Worm (Caenorhabditis elegans) whole organism, early embryonic: ENCODE results near the gene ddo-3.

Experiments used
- B0310.2 ChIP-seq: sonication (generic microtip); optimal IDR thresholded peaks from 2 replicates; lab custom pipeline; 2016; ENCODE audit warnings: mild to moderate bottlenecking, missing genetic modification characterization, missing compliant biosample characterization
- F13C5.2 ChIP-seq: sonication (generic microtip); optimal IDR thresholded peaks from 2 replicates; lab custom pipeline; 2017; ENCODE audit warnings: mild to moderate bottlenecking, missing genetic modification characterization, inconsistent platforms, missing compliant biosample characterization
- aly-1 ChIP-seq: sonication (generic microtip); optimal IDR thresholded peaks from 2 replicates; lab custom pipeline; 2016; ENCODE audit warnings: missing genetic modification characterization, missing compliant biosample characterization
- ama-1 ChIP-seq: fragments of 150-350 bp; optimal IDR thresholded peaks from 2 replicates; lab custom pipeline; 2014
- ceh-13 ChIP-seq: fragments of 200-800 bp; sonication (Bioruptor generic); optimal IDR thresholded peaks from 2 replicates; lab custom pipeline; 2018; ENCODE audit warnings: mild to moderate bottlenecking, missing genetic modification characterization, missing compliant biosample characterization
- ceh-36 ChIP-seq: sonication (generic microtip); optimal IDR thresholded peaks from 2 replicates; lab custom pipeline; 2016; ENCODE audit warnings: missing genetic modification characterization, inconsistent platforms, missing compliant biosample characterization
- ets-7 ChIP-seq: sonication (generic microtip); optimal IDR thresholded peaks from 2 replicates; lab custom pipeline; 2016; ENCODE audit warnings: missing genotype, missing genetic modification characterization, missing compliant biosample characterization
- flt-1 ChIP-seq: fragments of 200-800 bp; sonication (Bioruptor generic); IDR thresholded peaks from 2 replicates; pipeline ENCODE4 v1.3.6; 2022; ENCODE audit warnings: missing genetic modification characterization, missing compliant biosample characterization
- hmg-4 ChIP-seq: fragments of 200-800 bp; sonication (Bioruptor generic); optimal IDR thresholded peaks from 2 replicates; lab custom pipeline; 2018; ENCODE audit warnings: mild to moderate bottlenecking, missing genetic modification characterization, missing compliant biosample characterization
- hnd-1 ChIP-seq: sonication (generic microtip); optimal IDR thresholded peaks from 2 replicates; lab custom pipeline; 2016; ENCODE audit warnings: missing genetic modification characterization, missing compliant biosample characterization
- pes-1 ChIP-seq: fragments of 200-800 bp; sonication (Bioruptor generic); IDR thresholded peaks from 2 replicates; pipeline ENCODE4 v1.3.6; 2022; ENCODE audit warnings: missing genetic modification reagents, missing genetic modification characterization, missing compliant biosample characterization
- scrt-1 ChIP-seq: fragments of 200-800 bp; sonication (Bioruptor generic); IDR thresholded peaks from 2 replicates; pipeline ENCODE4 v1.3.6; 2022; ENCODE audit warnings: missing genetic modification characterization, missing compliant biosample characterization
- sea-1 ChIP-seq: fragments of 200-800 bp; sonication (Bioruptor generic); conservative IDR thresholded peaks from 2 replicates; pipeline ENCODE4 v1.3.6; 2022; ENCODE audit warnings: missing genetic modification characterization, missing compliant biosample characterization
- tra-4 ChIP-seq: sonication (generic microtip); optimal IDR thresholded peaks from 2 replicates; lab custom pipeline; 2017; ENCODE audit warnings: missing genetic modification characterization, missing compliant biosample characterization

- TF ChIP-seq ets-7 (tag; lab: Kevin White, UChicago) (no peak), F13C5.2 (tag; lab: Kevin White, UChicago) (no peak), aly-1 (tag; lab: Kevin White, UChicago) (no peak), hnd-1 (tag; lab: Kevin White, UChicago) (no peak), ama-1 (lab: Kevin White, UChicago) (no peak), tra-4 (tag; lab: Kevin White, UChicago) (no peak), ceh-13 (GFP tag; lab: Kevin White, UChicago) (no peak), scrt-1 (GFP tag; lab: Robert Waterston, UW) (no peak), ceh-36 (tag; lab: Kevin White, UChicago) (no peak), pes-1 (no peak), flt-1 (GFP tag; lab: Robert Waterston, UW) (no peak), B0310.2 (tag; lab: Kevin White, UChicago) (no peak), sea-1 (GFP tag; lab: Robert Waterston, UW) (no peak), hmg-4 (GFP tag; lab: Kevin White, UChicago) (no peak)
Measured at ce11 chrIII:6604317-6604716, 16.7 kb downstream of the ddo-3 start.
